Fruit fly (Drosophila melanogaster): ENCODE measurements around the gene CG32024.
A peak's percentile ranks its signal among the peaks of the same experiment; 100 is the strongest.

CG32024 gene

dm6 chr3L:8827133-8827867 lies 19.9 kb downstream of the CG32024 start, which contains the start of gene dally (continued):
- TF ChIP-seq CG31388 (GFP tag; optimal IDR thresholded peaks at IDR 0.05), result no peak
- no peak for TF ChIP-seq CG33557 (GFP tag; optimal IDR thresholded peaks at IDR 0.05)
- peak; percentile 48; the same call in 1 of the 3 replicates for TF ChIP-seq knrl (GFP tag; IDR thresholded peaks at IDR 0.05; ENCODE audit: partially characterized antibody)
- TF ChIP-seq CG43689 (GFP tag; IDR thresholded peaks at IDR 0.05), result no peak
- TF ChIP-seq CG13123 (GFP tag; optimal IDR thresholded peaks at IDR 0.05), result no peak
- TF ChIP-seq CG18619 (GFP tag; optimal IDR thresholded peaks at IDR 0.05), result no peak
- no peak for TF ChIP-seq Dip3 (GFP tag; optimal IDR thresholded peaks at IDR 0.05)
- peak; percentile 43 for TF ChIP-seq mirr (GFP tag; optimal IDR thresholded peaks at IDR 0.05)
- no peak for TF ChIP-seq chn (GFP tag; optimal IDR thresholded peaks at IDR 0.05)
- TF ChIP-seq nau (GFP tag; optimal IDR thresholded peaks at IDR 0.05), result peak; percentile 30
- peak; percentile 55; the same call in 1 of the 2 replicates for TF ChIP-seq amos (GFP tag; IDR thresholded peaks at IDR 0.05; ENCODE audit: partially characterized antibody)
- no peak for TF ChIP-seq maf-S (GFP tag; optimal IDR thresholded peaks at IDR 0.05)
- no peak for TF ChIP-seq CG1529 (GFP tag; optimal IDR thresholded peaks at IDR 0.05)
- peak in 1 of 2 experiments; percentile 53 for TF ChIP-seq Pdp1 (GFP tag; optimal IDR thresholded peaks at IDR 0.05)
- no peak for TF ChIP-seq CG8089 (GFP tag; optimal IDR thresholded peaks at IDR 0.05)
- TF ChIP-seq CG4707 (GFP tag; optimal IDR thresholded peaks at IDR 0.05), result peak; percentile 32
- TF ChIP-seq Side (GFP tag; optimal IDR thresholded peaks at IDR 0.05), result peak; percentile 25
- peak; percentile 40 for TF ChIP-seq corto (GFP tag; optimal IDR thresholded peaks at IDR 0.05)
- TF ChIP-seq ap (GFP tag; IDR thresholded peaks at IDR 0.05), result 0 out of 2 replicates have a peak, but pooled peaks have one; percentile 6
- no peak for TF ChIP-seq Mrtf (GFP tag; IDR thresholded peaks at IDR 0.05)
- TF ChIP-seq wek (GFP tag; optimal IDR thresholded peaks at IDR 0.05), result no peak
- no peak for TF ChIP-seq HLH3B (GFP tag; IDR thresholded peaks at IDR 0.05)
- TF ChIP-seq CG15073 (GFP tag; optimal IDR thresholded peaks at IDR 0.05), result no peak
- peak; percentile 54 for TF ChIP-seq slbo (GFP tag; IDR thresholded peaks at IDR 0.05)
- TF ChIP-seq CG4617 (GFP tag; optimal IDR thresholded peaks at IDR 0.05; ENCODE audit: borderline replicate concordance), result no peak
- TF ChIP-seq eve (GFP tag; optimal IDR thresholded peaks at IDR 0.05), result no peak
- no peak for TF ChIP-seq dmrt11E (tag; optimal IDR thresholded peaks at IDR 0.05)
- TF ChIP-seq ash1 (GFP tag; optimal IDR thresholded peaks at IDR 0.05), result no peak
- no peak for TF ChIP-seq Dfd (GFP tag; optimal IDR thresholded peaks at IDR 0.05)
- TF ChIP-seq zfh1 (GFP tag; IDR thresholded peaks at IDR 0.05), result peak; percentile 57; the same call in 2 of the 3 replicates
- TF ChIP-seq CG3065 (GFP tag; optimal IDR thresholded peaks at IDR 0.05), result no peak
- no peak for TF ChIP-seq ara (GFP tag; IDR thresholded peaks at IDR 0.05)
- no peak for TF ChIP-seq Fer3 (tag; optimal IDR thresholded peaks at IDR 0.05)
- TF ChIP-seq CG12942 (GFP tag; optimal IDR thresholded peaks at IDR 0.05), result no peak
- no peak for TF ChIP-seq croc (GFP tag; conservative IDR thresholded peaks at IDR 0.05)
- TF ChIP-seq lov (optimal IDR thresholded peaks at IDR 0.05), result no peak
- TF ChIP-seq lov (GFP tag; IDR thresholded peaks at IDR 0.05), result peak; percentile 63; the same call in 2 of the 3 replicates
- peak; percentile 3 for TF ChIP-seq CG11398 (GFP tag; optimal IDR thresholded peaks at IDR 0.05)
- TF ChIP-seq lola (GFP tag; optimal IDR thresholded peaks at IDR 0.05), result no peak
- TF ChIP-seq CG6272 (GFP tag; IDR thresholded peaks at IDR 0.05), result no peak
- TF ChIP-seq jumu (GFP tag; optimal IDR thresholded peaks at IDR 0.05), result no peak
- no peak for TF ChIP-seq NfI (GFP tag; optimal IDR thresholded peaks at IDR 0.05)
- 0 out of 2 replicates have a peak, but pooled peaks have one; percentile 20 for TF ChIP-seq CG16779 (GFP tag; IDR thresholded peaks at IDR 0.05)
- TF ChIP-seq D19A (tag; optimal IDR thresholded peaks at IDR 0.05), result peak; percentile 11
- TF ChIP-seq CG10209 (GFP tag; optimal IDR thresholded peaks at IDR 0.05), result no peak
- no peak for TF ChIP-seq sc (optimal IDR thresholded peaks at IDR 0.05)
- no peak for TF ChIP-seq sc (GFP tag; optimal IDR thresholded peaks at IDR 0.05)
- peak; percentile 30; the same call in 1 of the 2 replicates for TF ChIP-seq crol (GFP tag; IDR thresholded peaks at IDR 0.05)
- TF ChIP-seq CG18599 (GFP tag; optimal IDR thresholded peaks at IDR 0.05), result peak; percentile 45

All from whole organism, embryonic.